Worm (Caenorhabditis elegans) whole organism, midembryonic: ENCODE measurements around the gene ugt-44.

Source experiments
- T22C8.4 ChIP-seq: fragments of 200-800 bp; sonication (Bioruptor generic); IDR thresholded peaks from 2 replicates; pipeline ENCODE4 v1.3.6; 2022; ENCODE audit warnings: missing genetic modification characterization, missing compliant biosample characterization
- cog-1 ChIP-seq: sonication (generic microtip); optimal IDR thresholded peaks from 2 replicates; lab custom pipeline; 2016; ENCODE audit warnings: missing genetic modification characterization, missing compliant biosample characterization
- flt-1 ChIP-seq: fragments of 200-800 bp; sonication (Bioruptor generic); IDR thresholded peaks from 2 replicates; pipeline ENCODE4 v1.3.6; 2022; ENCODE audit warnings: missing genetic modification characterization, missing compliant biosample characterization
- klf-2 ChIP-seq: fragments of 200-800 bp; sonication (Bioruptor generic); conservative IDR thresholded peaks from 2 replicates; pipeline ENCODE4 v1.3.6; 2022; ENCODE audit warnings: missing genetic modification reagents, missing genetic modification characterization, missing compliant biosample characterization
- med-1 ChIP-seq: sonication (generic microtip); optimal IDR thresholded peaks from 2 replicates; lab custom pipeline; 2017; ENCODE audit warnings: missing genetic modification characterization, mild to moderate bottlenecking, missing compliant biosample characterization, antibody characterized with exemption, missing genetic modification reagents; ENCODE audit not compliant: insufficient read depth
- ref-1 ChIP-seq: fragments of 200-800 bp; sonication (Bioruptor generic); conservative IDR thresholded peaks from 2 replicates; pipeline ENCODE4 v1.3.6; 2022; ENCODE audit warnings: missing genetic modification reagents, missing genetic modification characterization, missing compliant biosample characterization
- tab-1 ChIP-seq: fragments of 200-800 bp; sonication (Bioruptor generic); IDR thresholded peaks from 2 replicates; pipeline ENCODE4 v1.3.6; 2022; ENCODE audit warnings: missing genetic modification characterization, missing compliant biosample characterization
- ztf-23 ChIP-seq: fragments of 200-800 bp; sonication (Bioruptor generic); IDR thresholded peaks from 2 replicates; pipeline ENCODE4 v1.3.6; 2022; ENCODE audit warnings: missing genetic modification reagents, missing genetic modification characterization, missing compliant biosample characterization
- ztf-29 ChIP-seq: fragments of 200-800 bp; sonication (Bioruptor generic); IDR thresholded peaks from 2 replicates; pipeline ENCODE4 v1.3.6; 2022; ENCODE audit warnings: missing genetic modification reagents, missing genetic modification characterization, missing compliant biosample characterization

The ugt-44 gene

ce11 chrIV:10462608-10463007, 6.9 kb upstream of the ugt-44 start:
- TF ChIP-seq T22C8.4 (GFP tag; lab: Robert Waterston, UW) (no peak), ztf-23 (GFP tag; lab: Robert Waterston, UW) (no peak), tab-1 (GFP tag; lab: Robert Waterston, UW) (no peak), flt-1 (GFP tag; lab: Robert Waterston, UW) (no peak), klf-2 (no peak), cog-1 (tag; lab: Kevin White, UChicago) (no peak), ref-1 (no peak), med-1 (GFP tag; lab: Kevin White, UChicago) (no peak), ztf-29 (GFP tag; lab: Robert Waterston, UW) (no peak)

DNA sequence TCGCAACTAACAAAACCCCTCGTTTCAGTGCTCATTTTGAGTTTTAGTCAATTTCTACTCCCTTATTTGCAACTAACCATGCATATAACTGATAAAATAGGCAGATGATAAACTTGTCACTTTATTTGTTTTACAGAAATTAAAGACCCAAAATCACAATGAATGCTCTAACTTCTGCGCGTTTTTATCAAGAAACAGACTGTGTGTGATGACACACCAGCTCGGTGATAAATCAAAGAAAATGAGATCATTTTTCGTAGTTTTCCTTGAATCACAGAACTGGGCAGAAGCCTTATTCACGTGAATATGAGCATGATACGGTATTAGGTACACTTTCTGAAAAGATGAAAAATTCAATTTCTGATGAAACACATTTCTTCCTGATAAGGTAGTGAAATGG, 6.4 kb upstream of the ugt-44 start:
- TF ChIP-seq tab-1 (GFP tag; lab: Robert Waterston, UW) (no peak), klf-2 (no peak), ref-1 (no peak), ztf-23 (GFP tag; lab: Robert Waterston, UW) (no peak), T22C8.4 (GFP tag; lab: Robert Waterston, UW) (no peak), flt-1 (GFP tag; lab: Robert Waterston, UW) (no peak), ztf-29 (GFP tag; lab: Robert Waterston, UW) (no peak), cog-1 (tag; lab: Kevin White, UChicago) (no peak), med-1 (GFP tag; lab: Kevin White, UChicago) (no peak)

- TF ChIP-seq ztf-23 (GFP tag; lab: Robert Waterston, UW), result no peak
- TF ChIP-seq cog-1 (tag; lab: Kevin White, UChicago), result no peak
- no peak for TF ChIP-seq med-1 (GFP tag; lab: Kevin White, UChicago)
- no peak for TF ChIP-seq tab-1 (GFP tag; lab: Robert Waterston, UW)
- TF ChIP-seq ref-1, result no peak
- TF ChIP-seq klf-2, result no peak
- no peak for TF ChIP-seq flt-1 (GFP tag; lab: Robert Waterston, UW)
- TF ChIP-seq T22C8.4 (GFP tag; lab: Robert Waterston, UW), result no peak
- no peak for TF ChIP-seq ztf-29 (GFP tag; lab: Robert Waterston, UW)
These were observed 5.4 kb upstream of the ugt-44 start, which contains the start of gene ugt-43 for ce11 chrIV:10463987-10464638. ugt-43 (plus strand) TSS chrIV:10464588.

ce11 chrIV:10465764-10466163, 3.8 kb upstream of the ugt-44 start:
- no peak for TF ChIP-seq med-1 (GFP tag; lab: Kevin White, UChicago)
- TF ChIP-seq tab-1 (GFP tag; lab: Robert Waterston, UW), result no peak
- no peak for TF ChIP-seq flt-1 (GFP tag; lab: Robert Waterston, UW)
- no peak for TF ChIP-seq ztf-29 (GFP tag; lab: Robert Waterston, UW)
- no peak for TF ChIP-seq ztf-23 (GFP tag; lab: Robert Waterston, UW)
- TF ChIP-seq cog-1 (tag; lab: Kevin White, UChicago), result no peak
- TF ChIP-seq klf-2, result no peak
- TF ChIP-seq T22C8.4 (GFP tag; lab: Robert Waterston, UW), result no peak
- TF ChIP-seq ref-1, result no peak

DNA sequence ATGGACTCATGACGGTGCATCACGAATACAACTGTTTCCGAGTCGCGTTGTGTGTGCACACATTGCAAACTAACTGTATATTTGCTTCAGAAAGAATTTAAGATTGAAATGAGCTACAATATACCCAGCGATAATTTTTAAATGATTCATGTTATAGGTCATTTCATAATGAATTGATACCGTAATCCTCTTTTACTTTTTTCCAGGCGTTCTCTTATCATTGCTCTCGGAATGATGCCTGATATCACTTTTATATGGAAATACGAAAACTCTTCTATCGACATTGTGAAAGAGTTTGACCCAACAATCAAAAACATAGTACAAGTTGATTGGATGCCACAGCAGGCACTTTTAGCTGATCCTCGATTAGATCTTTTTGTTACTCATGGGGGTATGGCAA, 3.1 kb upstream of the ugt-44 start:
- TF ChIP-seq med-1 (GFP tag; lab: Kevin White, UChicago) (no peak), tab-1 (GFP tag; lab: Robert Waterston, UW) (no peak), ztf-29 (GFP tag; lab: Robert Waterston, UW) (no peak), cog-1 (tag; lab: Kevin White, UChicago) (no peak), flt-1 (GFP tag; lab: Robert Waterston, UW) (no peak), ztf-23 (GFP tag; lab: Robert Waterston, UW) (no peak), ref-1 (no peak)

DNA sequence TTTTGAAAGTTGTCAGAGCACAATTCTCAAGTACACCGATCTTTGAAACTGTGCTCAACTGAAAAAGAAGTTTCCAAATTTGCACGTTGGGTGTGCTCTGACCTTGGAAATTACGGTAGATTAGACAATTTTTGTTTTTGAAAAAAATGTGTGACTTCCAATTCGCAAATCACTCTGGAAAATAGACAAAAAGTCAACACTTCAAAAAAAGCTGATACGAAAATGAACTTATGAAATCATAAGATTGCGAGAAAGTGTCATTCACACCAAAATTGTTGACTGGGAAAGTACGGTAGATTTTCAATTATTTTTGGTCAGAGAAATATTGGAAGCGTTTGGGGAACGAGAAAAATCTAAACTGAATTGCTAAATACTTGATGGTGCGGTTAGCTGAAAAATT, 2.2 kb upstream of the ugt-44 start:
- TF ChIP-seq ztf-29 (GFP tag; lab: Robert Waterston, UW) (no peak), tab-1 (GFP tag; lab: Robert Waterston, UW) (no peak), ztf-23 (GFP tag; lab: Robert Waterston, UW) (no peak)

ce11 chrIV:10468662-10469061, 879 bp upstream of the ugt-44 start:
- TF ChIP-seq cog-1 (tag; lab: Kevin White, UChicago), result no peak
- TF ChIP-seq klf-2, result no peak
- no peak for TF ChIP-seq ztf-23 (GFP tag; lab: Robert Waterston, UW)
- no peak for TF ChIP-seq ztf-29 (GFP tag; lab: Robert Waterston, UW)
- TF ChIP-seq ref-1, result no peak
- TF ChIP-seq med-1 (GFP tag; lab: Kevin White, UChicago), result no peak
- no peak for TF ChIP-seq T22C8.4 (GFP tag; lab: Robert Waterston, UW)
- no peak for TF ChIP-seq tab-1 (GFP tag; lab: Robert Waterston, UW)
- no peak for TF ChIP-seq flt-1 (GFP tag; lab: Robert Waterston, UW)

- TF ChIP-seq cog-1 (tag; lab: Kevin White, UChicago) (no peak), tab-1 (GFP tag; lab: Robert Waterston, UW) (no peak), klf-2 (no peak), ztf-23 (GFP tag; lab: Robert Waterston, UW) (no peak), ztf-29 (GFP tag; lab: Robert Waterston, UW) (no peak), T22C8.4 (GFP tag; lab: Robert Waterston, UW) (no peak), ref-1 (no peak), flt-1 (GFP tag; lab: Robert Waterston, UW) (no peak), med-1 (GFP tag; lab: Kevin White, UChicago) (no peak)
These were observed 2.9 kb downstream of the ugt-44 start, which contains the start of gene bgnt-1.1 for ce11 chrIV:10472478-10472877. bgnt-1.1 (plus strand) TSS chrIV:10472778.

DNA sequence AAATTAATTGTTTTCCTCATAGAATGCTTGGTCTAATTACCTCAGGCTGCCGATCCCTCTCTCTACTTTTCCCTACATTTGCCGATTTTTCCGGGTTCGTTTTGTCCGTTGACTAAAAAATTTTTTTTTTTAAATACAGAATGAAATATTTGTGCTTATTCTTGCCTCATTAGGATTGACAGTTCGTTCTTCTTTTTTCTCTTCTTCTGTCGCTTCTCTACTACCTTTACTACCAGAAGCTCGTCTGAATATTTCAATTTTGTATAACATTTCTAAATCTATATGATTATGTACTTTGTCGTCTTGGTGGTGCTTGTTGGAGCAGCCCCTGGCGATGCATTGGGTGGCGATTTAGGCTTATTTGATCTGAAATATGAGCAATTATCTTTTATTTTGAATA, 5.7 kb downstream of the ugt-44 start:
- no peak for TF ChIP-seq T22C8.4 (GFP tag; lab: Robert Waterston, UW)
- TF ChIP-seq med-1 (GFP tag; lab: Kevin White, UChicago), result no peak
- no peak for TF ChIP-seq flt-1 (GFP tag; lab: Robert Waterston, UW)
- TF ChIP-seq ztf-23 (GFP tag; lab: Robert Waterston, UW), result no peak
- TF ChIP-seq ref-1, result no peak
- TF ChIP-seq klf-2, result no peak
- TF ChIP-seq cog-1 (tag; lab: Kevin White, UChicago), result no peak
- no peak for TF ChIP-seq ztf-29 (GFP tag; lab: Robert Waterston, UW)
- TF ChIP-seq tab-1 (GFP tag; lab: Robert Waterston, UW), result no peak
